Worm (Caenorhabditis elegans) whole organism, young adult: ENCODE data around the gene nlp-16.

Experiments used
- B0035.1 ChIP-seq: sonication (generic microtip); optimal IDR thresholded peaks from 2 replicates; lab custom pipeline; 2016; ENCODE audit warnings: missing genetic modification characterization, mild to moderate bottlenecking, missing compliant biosample characterization, missing genotype, missing genetic modification reagents
- C06A6.2 ChIP-seq: fragments of 200-800 bp; sonication (Bioruptor generic); conservative IDR thresholded peaks from 2 replicates; pipeline ENCODE4 v1.3.6; 2022; ENCODE audit warnings: missing genetic modification characterization, missing compliant biosample characterization
- F33H1.4 ChIP-seq: fragments of 200-800 bp; sonication (Bioruptor generic); IDR thresholded peaks from 2 replicates; pipeline ENCODE4 v1.3.6; 2022; ENCODE audit warnings: missing genetic modification reagents, missing genetic modification characterization, missing compliant biosample characterization
- F52B5.7 ChIP-seq: sonication (generic microtip); optimal IDR thresholded peaks from 2 replicates; lab custom pipeline; 2016; ENCODE audit warnings: mild to moderate bottlenecking, missing genetic modification characterization, missing compliant biosample characterization
- F55B11.4 ChIP-seq: sonication (generic microtip); optimal IDR thresholded peaks from 2 replicates; lab custom pipeline; 2016; ENCODE audit warnings: missing compliant biosample characterization, missing genetic modification characterization, borderline replicate concordance; ENCODE audit not compliant: insufficient read depth
- F57A8.1 ChIP-seq: fragments of 200-800 bp; sonication (Bioruptor generic); optimal IDR thresholded peaks from 2 replicates; lab custom pipeline; 2018; ENCODE audit warnings: mild to moderate bottlenecking, missing genetic modification characterization, moderate library complexity, missing compliant biosample characterization
- F57C9.4 ChIP-seq: sonication (generic microtip); optimal IDR thresholded peaks from 2 replicates; lab custom pipeline; 2017; ENCODE audit warnings: mild to moderate bottlenecking, missing genetic modification characterization, missing compliant biosample characterization
- K11D2.4 ChIP-seq: fragments of 200-800 bp; sonication (Bioruptor generic); IDR thresholded peaks from 2 replicates; pipeline ENCODE4 v1.3.6; 2022; ENCODE audit warnings: missing genetic modification reagents, missing genetic modification characterization, missing compliant biosample characterization
- T26A5.8 ChIP-seq: sonication (generic microtip); optimal IDR thresholded peaks from 2 replicates; lab custom pipeline; 2016; ENCODE audit warnings: missing genetic modification characterization, missing compliant biosample characterization
- Y53F4B.3 ChIP-seq: fragments of 200-800 bp; sonication (Bioruptor generic); IDR thresholded peaks from 2 replicates; pipeline ENCODE4 v1.3.6; 2022; ENCODE audit warnings: missing genetic modification reagents, missing genetic modification characterization, missing compliant biosample characterization
- Y67H2A.10 ChIP-seq: fragments of 200-800 bp; sonication (Bioruptor generic); conservative IDR thresholded peaks from 2 replicates; pipeline ENCODE4 v1.3.6; 2022; ENCODE audit warnings: missing genetic modification reagents, missing genetic modification characterization, missing compliant biosample characterization
- ceh-58 ChIP-seq: fragments of 200-800 bp; sonication (Bioruptor generic); IDR thresholded peaks from 2 replicates; pipeline ENCODE4 v1.3.6; 2022; ENCODE audit warnings: missing genetic modification characterization, missing compliant biosample characterization
- chd-7 ChIP-seq: sonication (generic microtip); optimal IDR thresholded peaks from 2 replicates; lab custom pipeline; 2016; ENCODE audit warnings: mild to moderate bottlenecking, missing genetic modification characterization, moderate library complexity, missing compliant biosample characterization
- dpl-1 ChIP-seq: fragments of 150-350 bp; optimal IDR thresholded peaks from 2 replicates; lab custom pipeline; 2014; ENCODE audit warnings: missing biosample characterization, missing genetic modification reagents, missing genetic modification characterization
- fkh-3 ChIP-seq: sonication (generic microtip); optimal IDR thresholded peaks from 2 replicates; lab custom pipeline; 2016; ENCODE audit warnings: mild to moderate bottlenecking, missing genetic modification characterization, missing compliant biosample characterization
- hmg-1.2 ChIP-seq: fragments of 200-800 bp; sonication (Bioruptor generic); IDR thresholded peaks from 2 replicates; pipeline ENCODE4 v1.3.6; 2022; ENCODE audit warnings: missing genetic modification reagents, missing genetic modification characterization, missing compliant biosample characterization
- lag-1 ChIP-seq: fragments of 200-800 bp; sonication (Bioruptor generic); IDR thresholded peaks from 2 replicates; pipeline ENCODE4 v1.3.6; 2022; ENCODE audit warnings: missing genetic modification reagents, missing genetic modification characterization, missing compliant biosample characterization
- let-526 ChIP-seq: fragments of 200-800 bp; sonication (Bioruptor generic); IDR thresholded peaks from 2 replicates; pipeline ENCODE4 v1.3.6; 2022; ENCODE audit warnings: missing genetic modification reagents, missing genetic modification characterization, missing compliant biosample characterization
- let-607 ChIP-seq, 2 experiments: fragments of 200-800 bp in 1 of 2; sonication (Bioruptor generic) in 1 of 2; sonication (generic microtip) in 1 of 2; optimal IDR thresholded peaks; 2 replicates each; lab custom pipeline; 2016 to 2018; ENCODE audit warnings: mild to moderate bottlenecking in 2 of 2, missing compliant biosample characterization in 2 of 2, missing genetic modification characterization in 2 of 2, moderate library complexity in 2 of 2, missing genotype in 1 of 2
- lin-54 ChIP-seq: fragments of 200-800 bp; sonication (Bioruptor generic); optimal IDR thresholded peaks from 2 replicates; lab custom pipeline; 2018; ENCODE audit warnings: mild to moderate bottlenecking, missing genetic modification characterization, missing compliant biosample characterization
- mcd-1 ChIP-seq: fragments of 200-800 bp; sonication (Bioruptor generic); IDR thresholded peaks from 2 replicates; pipeline ENCODE4 v1.3.6; 2022; ENCODE audit warnings: missing genetic modification reagents, missing genetic modification characterization, missing compliant biosample characterization
- nhr-27 ChIP-seq: fragments of 200-800 bp; sonication (Bioruptor generic); optimal IDR thresholded peaks from 2 replicates; lab custom pipeline; 2018; ENCODE audit warnings: mild to moderate bottlenecking, missing genetic modification characterization, moderate library complexity, missing compliant biosample characterization
- nhr-80 ChIP-seq: sonication (generic microtip); optimal IDR thresholded peaks from 2 replicates; lab custom pipeline; 2016; ENCODE audit warnings: missing genetic modification characterization, missing compliant biosample characterization
- nhr-90 ChIP-seq: sonication (generic microtip); optimal IDR thresholded peaks from 2 replicates; lab custom pipeline; 2016; ENCODE audit warnings: missing genotype, mild to moderate bottlenecking, missing genetic modification characterization, missing compliant biosample characterization
- pbrm-1 ChIP-seq: fragments of 200-800 bp; sonication (Bioruptor generic); IDR thresholded peaks from 2 replicates; pipeline ENCODE4 v1.3.6; 2022; ENCODE audit warnings: missing genetic modification reagents, missing genetic modification characterization, missing compliant biosample characterization
- repo-1 ChIP-seq: sonication (generic microtip); optimal IDR thresholded peaks from 2 replicates; lab custom pipeline; 2017; ENCODE audit warnings: mild to moderate bottlenecking, missing genetic modification characterization, missing compliant biosample characterization
- rpc-1 ChIP-seq, 2 experiments: fragments of 150-350 bp in 1 of 2; sonication (generic microtip) in 1 of 2; optimal IDR thresholded peaks; 2 replicates each; lab custom pipeline; 2014 to 2018; ENCODE audit warnings: missing biosample characterization in 1 of 2, missing genetic modification characterization in 1 of 2, missing genetic modification reagents in 1 of 2, missing genotype in 1 of 2
- tlf-1 ChIP-seq: fragments of 200-800 bp; sonication (Bioruptor generic); optimal IDR thresholded peaks from 2 replicates; lab custom pipeline; 2018; ENCODE audit warnings: mild to moderate bottlenecking, missing genetic modification characterization, missing compliant biosample characterization
- xnd-1 ChIP-seq: sonication (generic microtip); optimal IDR thresholded peaks from 2 replicates; lab custom pipeline; 2016; ENCODE audit warnings: missing genotype, missing genetic modification reagents, missing genetic modification characterization, missing compliant biosample characterization
- ztf-28 ChIP-seq: fragments of 200-800 bp; sonication (Bioruptor generic); IDR thresholded peaks from 2 replicates; pipeline ENCODE4 v1.3.6; 2022; ENCODE audit warnings: missing genetic modification reagents, missing genetic modification characterization, missing compliant biosample characterization
- ztf-3 ChIP-seq: fragments of 200-800 bp; sonication (Bioruptor generic); optimal IDR thresholded peaks from 2 replicates; lab custom pipeline; 2018; ENCODE audit warnings: mild to moderate bottlenecking, missing genetic modification characterization, missing compliant biosample characterization

nlp-16 gene

DNA sequence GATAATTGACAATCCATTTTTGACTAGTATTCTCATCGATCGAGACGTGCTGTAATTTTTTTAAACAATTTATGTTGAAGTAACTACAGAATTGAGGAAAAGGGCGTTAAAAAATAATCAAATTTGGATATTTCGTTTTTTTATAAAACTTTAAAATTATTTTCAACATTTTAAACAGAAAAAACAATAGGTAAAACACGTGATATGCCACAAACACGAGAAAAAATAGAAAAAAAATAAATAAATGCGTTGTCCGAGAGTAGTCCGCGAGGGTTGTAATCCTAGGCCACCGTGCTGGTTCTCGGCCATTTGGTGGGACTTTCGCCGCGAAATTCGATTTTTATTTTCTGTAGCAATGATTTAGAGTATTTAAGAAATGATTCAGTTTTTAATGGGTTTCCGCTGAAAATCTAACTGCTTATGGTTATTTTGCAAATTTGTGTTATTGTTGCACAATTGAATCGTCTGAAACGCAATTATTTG, 53.3 kb downstream of the nlp-16 start, which contains the start of gene C49A9.10 (continued):
- peak; percentile 60 for TF ChIP-seq F33H1.4 (GFP tag; lab: Robert Waterston, UW)
- peak; percentile 35 for TF ChIP-seq xnd-1 (tag; lab: Kevin White, UChicago)
- peak; percentile 83 for TF ChIP-seq ztf-28 (GFP tag; lab: Robert Waterston, UW)
- no peak for TF ChIP-seq nhr-27 (tag; lab: Kevin White, UChicago)
- peak; percentile 29; the same call in 1 of the 2 replicates for TF ChIP-seq hmg-1.2 (GFP tag; lab: Robert Waterston, UW)
- TF ChIP-seq ztf-3 (GFP tag; lab: Kevin White, UChicago) = no peak
- no peak for TF ChIP-seq Y53F4B.3
- peak; percentile 3 for TF ChIP-seq nhr-80
- no peak for TF ChIP-seq T26A5.8
- TF ChIP-seq pbrm-1 (GFP tag; lab: Robert Waterston, UW) = peak; percentile 60; the same call in 1 of the 2 replicates
- peak; percentile 68 for TF ChIP-seq tlf-1 (GFP tag; lab: Kevin White, UChicago)
- peak; percentile 89 for TF ChIP-seq let-526
- TF ChIP-seq F55B11.4 = no peak
- TF ChIP-seq lin-54 (GFP tag; lab: Kevin White, UChicago) = peak; percentile 91
- no peak for TF ChIP-seq Y67H2A.10
- TF ChIP-seq C06A6.2 (GFP tag; lab: Robert Waterston, UW) = peak; percentile 39; the same call in 1 of the 2 replicates
- TF ChIP-seq B0035.1 (tag; lab: Kevin White, UChicago) = peak; percentile 27
- TF ChIP-seq F52B5.7 (tag; lab: Kevin White, UChicago) = no peak
- TF ChIP-seq nhr-90 (tag; lab: Kevin White, UChicago) = no peak
- peak in 1 of 2 experiments; percentile 70 for TF ChIP-seq let-607 (tag; optimal IDR thresholded peaks at IDR 0.05; lab: Kevin White, UChicago)
- TF ChIP-seq F57C9.4 (tag; lab: Kevin White, UChicago) = peak; percentile 48
- TF ChIP-seq F57A8.1 (GFP tag; lab: Kevin White, UChicago) = no peak
- peak; percentile 82 for TF ChIP-seq dpl-1 (GFP tag; lab: Kevin White, UChicago)
- TF ChIP-seq K11D2.4 (GFP tag; lab: Robert Waterston, UW) = no peak; the same call in 1 of the 2 replicates
- TF ChIP-seq repo-1 (tag; lab: Kevin White, UChicago) = no peak
- TF ChIP-seq mcd-1 (GFP tag; lab: Robert Waterston, UW) = peak; percentile 81
- no peak for TF ChIP-seq ceh-58 (GFP tag; lab: Robert Waterston, UW)
- TF ChIP-seq rpc-1 (optimal IDR thresholded peaks at IDR 0.05; lab: Kevin White, UChicago) = no peak
- TF ChIP-seq rpc-1 (tag; optimal IDR thresholded peaks at IDR 0.05; lab: Kevin White, UChicago) = no peak
- no peak for TF ChIP-seq lag-1 (GFP tag; lab: Robert Waterston, UW)
- no peak for TF ChIP-seq fkh-3 (tag; lab: Kevin White, UChicago)
- TF ChIP-seq chd-7 (tag; lab: Kevin White, UChicago) = no peak
